Worm (Caenorhabditis elegans) whole organism, late embryonic: Measurements from ENCODE around the gene zag-1.

Experiments used
- ceh-9 ChIP-seq: sonication (generic microtip); optimal IDR thresholded peaks from 2 replicates; lab custom pipeline; 2016; ENCODE audit warnings: mild to moderate bottlenecking, missing genetic modification characterization, inconsistent platforms, missing compliant biosample characterization
- hlh-30 ChIP-seq: sonication (generic microtip); optimal IDR thresholded peaks from 2 replicates; lab custom pipeline; 2017; ENCODE audit warnings: antibody characterized with exemption, missing genetic modification characterization, missing compliant biosample characterization; ENCODE audit not compliant: insufficient read depth
- sox-4 ChIP-seq: sonication (generic microtip); optimal IDR thresholded peaks from 2 replicates; lab custom pipeline; 2017; ENCODE audit warnings: mild to moderate bottlenecking, missing genetic modification characterization, inconsistent platforms, missing compliant biosample characterization
- unc-55 ChIP-seq: sonication (generic microtip); optimal IDR thresholded peaks from 2 replicates; lab custom pipeline; 2017; ENCODE audit warnings: missing biosample characterization, missing genetic modification reagents, missing genetic modification characterization

DNA sequence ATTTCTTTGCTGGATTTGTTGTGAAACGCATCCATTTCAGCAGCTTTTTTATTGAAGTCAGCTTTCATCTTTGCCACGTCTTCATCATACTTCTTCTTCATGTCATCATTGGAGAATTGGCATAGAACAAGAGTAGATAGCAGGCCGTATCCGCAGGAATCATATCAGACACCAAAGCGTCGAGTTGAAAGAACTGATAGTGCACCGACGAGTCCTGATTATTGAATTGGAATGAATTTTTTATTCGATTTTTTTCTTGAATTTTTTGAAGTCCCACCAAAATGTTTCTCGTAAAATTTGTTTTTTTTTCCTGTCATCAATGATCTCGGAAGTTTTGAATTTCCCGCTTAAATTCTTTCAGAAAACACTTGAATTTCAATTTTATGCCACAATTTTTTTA is 50.8 kb downstream of the zag-1 start, which contains the start of gene F56D6.11:
- TF ChIP-seq sox-4 (tag; lab: Kevin White, UChicago): no peak
- TF ChIP-seq ceh-9 (tag; lab: Kevin White, UChicago): no peak
- no peak for TF ChIP-seq hlh-30 (tag; lab: Kevin White, UChicago)
- no peak for TF ChIP-seq unc-55 (GFP tag; lab: Kevin White, UChicago)
